Worm (Caenorhabditis elegans) whole organism, mixed stage, embryonic: ENCODE data around the gene nars-2.

Experiments
- drap-1 ChIP-seq: fragments of 200-800 bp; sonication (Bioruptor generic); optimal IDR thresholded peaks from 3 replicates; lab custom pipeline; 2018; ENCODE audit warnings: mild to moderate bottlenecking, missing genetic modification characterization, missing compliant biosample characterization
- elt-1 ChIP-seq: sonication (generic microtip); optimal IDR thresholded peaks from 2 replicates; lab custom pipeline; 2017; ENCODE audit warnings: missing genetic modification characterization, mild to moderate bottlenecking, missing compliant biosample characterization, antibody characterized with exemption, moderate library complexity, borderline replicate concordance; ENCODE audit not compliant: insufficient read depth
- hlh-1 ChIP-seq: fragments of 150-350 bp; optimal IDR thresholded peaks from 2 replicates; lab custom pipeline; 2014; ENCODE audit warnings: missing biosample characterization, missing genetic modification reagents, missing genetic modification characterization
- snpc-4 ChIP-seq: fragments of 150-350 bp; optimal IDR thresholded peaks from 2 replicates; lab custom pipeline; 2014; ENCODE audit warnings: missing biosample characterization, missing genetic modification characterization
- unc-120 ChIP-seq: sonication (generic microtip); optimal IDR thresholded peaks from 2 replicates; lab custom pipeline; 2017; ENCODE audit warnings: missing genetic modification characterization, missing compliant biosample characterization; ENCODE audit not compliant: poor library complexity, severe bottlenecking

ce11 chrIII:11510120-11510519 lies 9.6 kb upstream of the nars-2 start:
- TF ChIP-seq elt-1 (tag; lab: Kevin White, UChicago), result no peak
- no peak for TF ChIP-seq unc-120
- no peak for TF ChIP-seq drap-1 (GFP tag; lab: Kevin White, UChicago)
- TF ChIP-seq hlh-1, result no peak
- no peak for TF ChIP-seq snpc-4 (tag; lab: Kevin White, UChicago)
